Fruit fly (Drosophila melanogaster) whole organism, pupa: ENCODE measurements around the gene CG6225.

Experiments used
- CG10348 ChIP-seq: fragments of 200-800 bp; sonication (Bioruptor generic); IDR thresholded peaks from 2 replicates; pipeline ENCODE4 v1.3.6; 2022; ENCODE audit warnings: missing biosample characterization, missing genetic modification characterization
- CG12605 ChIP-seq: fragments of 200-800 bp; sonication (Bioruptor generic); IDR thresholded peaks from 2 replicates; pipeline ENCODE4 v1.3.6; 2022; ENCODE audit warnings: missing biosample characterization, missing genetic modification characterization
- CG13204 ChIP-seq: fragments of 200-800 bp; sonication (Bioruptor generic); optimal IDR thresholded peaks from 2 replicates; lab custom pipeline; 2018; ENCODE audit warnings: missing biosample characterization, mild to moderate bottlenecking, missing genetic modification characterization, moderate library complexity
- CG14655 ChIP-seq: fragments of 200-800 bp; sonication (Bioruptor generic); optimal IDR thresholded peaks from 3 replicates; lab custom pipeline; 2017; ENCODE audit warnings: mild to moderate bottlenecking, missing biosample characterization, missing genetic modification reagents, missing genetic modification characterization
- CG15710 ChIP-seq: fragments of 200-800 bp; sonication (Bioruptor generic); optimal IDR thresholded peaks from 2 replicates; lab custom pipeline; 2018; ENCODE audit warnings: missing biosample characterization, mild to moderate bottlenecking, missing genetic modification characterization, moderate library complexity
- CG17806 ChIP-seq: fragments of 200-800 bp; sonication (Bioruptor generic); optimal IDR thresholded peaks from 2 replicates; lab custom pipeline; 2018; ENCODE audit warnings: missing biosample characterization, mild to moderate bottlenecking, missing genetic modification characterization, moderate library complexity
- CG32121 ChIP-seq: fragments of 200-800 bp; sonication (Bioruptor generic); IDR thresholded peaks from 2 replicates; pipeline ENCODE4 v1.3.6; 2022; ENCODE audit warnings: missing biosample characterization, missing genetic modification characterization
- CG34367 ChIP-seq: fragments of 200-800 bp; sonication (Bioruptor generic); optimal IDR thresholded peaks from 2 replicates; lab custom pipeline; 2018; ENCODE audit warnings: missing biosample characterization, mild to moderate bottlenecking, missing genetic modification characterization
- CG4496 ChIP-seq: fragments of 200-800 bp; sonication (Bioruptor generic); IDR thresholded peaks from 3 replicates; pipeline ENCODE4 v1.3.6; 2022; ENCODE audit warnings: missing biosample characterization, missing genetic modification characterization
- CG8159 ChIP-seq: fragments of 200-800 bp; sonication (Bioruptor generic); optimal IDR thresholded peaks from 3 replicates; lab custom pipeline; 2018; ENCODE audit warnings: missing biosample characterization, mild to moderate bottlenecking, missing genetic modification characterization, moderate library complexity
- CG8301 ChIP-seq: fragments of 200-800 bp; sonication (Bioruptor generic); optimal IDR thresholded peaks from 2 replicates; lab custom pipeline; 2018; ENCODE audit warnings: missing biosample characterization, mild to moderate bottlenecking, missing genetic modification characterization
- CG9948 ChIP-seq: fragments of 200-800 bp; sonication (Bioruptor generic); optimal IDR thresholded peaks from 2 replicates; lab custom pipeline; 2018; ENCODE audit warnings: missing biosample characterization, mild to moderate bottlenecking, missing genetic modification characterization, moderate library complexity
- D1 ChIP-seq: fragments of 200-800 bp; sonication (Bioruptor generic); optimal IDR thresholded peaks from 2 replicates; lab custom pipeline; 2018; ENCODE audit warnings: missing biosample characterization, mild to moderate bottlenecking, missing genetic modification characterization, moderate library complexity
- EcR ChIP-seq: fragments of 200-800 bp; sonication (Bioruptor generic); optimal IDR thresholded peaks from 3 replicates; lab custom pipeline; 2019; ENCODE audit warnings: missing biosample characterization, missing genetic modification characterization, mild to moderate bottlenecking, moderate library complexity, missing genetic modification reagents
- Ets98B ChIP-seq: fragments of 200-800 bp; sonication (Bioruptor generic); IDR thresholded peaks from 2 replicates; pipeline ENCODE4 v1.3.6; 2022; ENCODE audit warnings: missing biosample characterization, missing genetic modification characterization
- Pif1A ChIP-seq: fragments of 200-800 bp; sonication (Bioruptor generic); optimal IDR thresholded peaks from 3 replicates; lab custom pipeline; 2016; ENCODE audit warnings: missing biosample characterization, missing genetic modification characterization
- Pif1B ChIP-seq: fragments of 200-800 bp; sonication (Bioruptor generic); optimal IDR thresholded peaks from 3 replicates; lab custom pipeline; 2016; ENCODE audit warnings: missing biosample characterization, missing genetic modification characterization
- Snoo ChIP-seq: fragments of 200-800 bp; sonication (Bioruptor generic); optimal IDR thresholded peaks from 3 replicates; lab custom pipeline; 2017; ENCODE audit warnings: missing biosample characterization, mild to moderate bottlenecking, missing genetic modification characterization, inconsistent platforms
- fd96Ca ChIP-seq: fragments of 200-800 bp; sonication (Bioruptor generic); IDR thresholded peaks from 3 replicates; pipeline ENCODE4 v1.3.6; 2022; ENCODE audit warnings: missing biosample characterization, missing genetic modification characterization
- gl ChIP-seq: fragments of 200-800 bp; sonication (Bioruptor generic); optimal IDR thresholded peaks from 2 replicates; lab custom pipeline; 2018; ENCODE audit warnings: missing biosample characterization, mild to moderate bottlenecking, missing genetic modification characterization
- rn ChIP-seq: fragments of 200-800 bp; sonication (Bioruptor generic); IDR thresholded peaks from 2 replicates; pipeline ENCODE4 v1.3.6; 2022; ENCODE audit warnings: missing biosample characterization, missing genetic modification characterization

The CG6225 gene

dm6 chr3R:12636240-12636639 lies 18.1 kb upstream of the CG6225 start, which contains the start of gene CG11600:
TSS of gene CG11600 (plus strand) at chr3R:12636540.
- no peak for TF ChIP-seq CG34367 (tag; lab: Kevin White, UChicago)
- TF ChIP-seq Pif1B (GFP tag; lab: Kevin White, UChicago), result no peak
- no peak for TF ChIP-seq CG32121 (GFP tag; lab: Robert Waterston, UW)
- no peak for TF ChIP-seq CG10348 (GFP tag; lab: Robert Waterston, UW)
- no peak for TF ChIP-seq Ets98B (GFP tag; lab: Robert Waterston, UW)
- no peak for TF ChIP-seq CG17806
- no peak for TF ChIP-seq CG13204
- TF ChIP-seq CG8301 (tag; lab: Kevin White, UChicago), result no peak

dm6 chr3R:12637961-12638531 lies 16.3 kb upstream of the CG6225 start, which contains the start of gene CG11608:
TSS of gene CG11608 (plus strand) at chr3R:12638481.
- TF ChIP-seq CG15710, result no peak
- no peak for TF ChIP-seq CG4496 (GFP tag; lab: Robert Waterston, UW)
- TF ChIP-seq CG17806, result no peak
- no peak for TF ChIP-seq CG32121 (GFP tag; lab: Robert Waterston, UW)
- TF ChIP-seq CG14655, result no peak
- no peak for TF ChIP-seq EcR (GFP tag; lab: Kevin White, UChicago)
- TF ChIP-seq gl (tag; lab: Kevin White, UChicago), result no peak
- no peak for TF ChIP-seq CG8159
- no peak for TF ChIP-seq Ets98B (GFP tag; lab: Robert Waterston, UW)
- no peak for TF ChIP-seq CG34367 (tag; lab: Kevin White, UChicago)
- TF ChIP-seq Snoo, result no peak
- TF ChIP-seq, all 21 proteins: peak for 0

- no peak for TF ChIP-seq CG8159
These were observed 12.8 kb upstream of the CG6225 start for dm6 chr3R:12641620-12642019.

dm6 chr3R:12642051-12642532 lies 12.3 kb upstream of the CG6225 start, which contains the start of gene CG6753:
TSS of gene CG6753 (minus strand) at chr3R:12642482.
- TF ChIP-seq fd96Ca (no peak), Pif1A (GFP tag; lab: Kevin White, UChicago) (no peak), rn (GFP tag; lab: Robert Waterston, UW) (no peak), gl (tag; lab: Kevin White, UChicago) (no peak), D1 (no peak), EcR (GFP tag; lab: Kevin White, UChicago) (no peak), CG12605 (GFP tag; lab: Robert Waterston, UW) (no peak), Snoo (no peak), CG17806 (no peak), CG10348 (GFP tag; lab: Robert Waterston, UW) (no peak), CG4496 (GFP tag; lab: Robert Waterston, UW) (no peak), CG15710 (no peak), Ets98B (GFP tag; lab: Robert Waterston, UW) (no peak), CG14655 (no peak), Pif1B (GFP tag; lab: Kevin White, UChicago) (no peak), CG8159 (no peak), CG8301 (tag; lab: Kevin White, UChicago) (no peak), CG32121 (GFP tag; lab: Robert Waterston, UW) (no peak)
- TF ChIP-seq, all 21 proteins: peak for 0

dm6 chr3R:12644621-12645310 lies 9.6 kb upstream of the CG6225 start:
- TF ChIP-seq Pif1A (GFP tag; lab: Kevin White, UChicago) (peak; percentile 27), EcR (GFP tag; lab: Kevin White, UChicago) (peak; percentile 61), D1 (no peak), CG10348 (GFP tag; lab: Robert Waterston, UW) (no peak), CG9948 (tag; lab: Kevin White, UChicago) (no peak), CG8159 (peak; percentile 9), CG15710 (no peak)
- TF ChIP-seq, all 21 proteins: peak for 3

- TF ChIP-seq Ets98B (GFP tag; lab: Robert Waterston, UW) (no peak), Snoo (no peak), CG13204 (no peak)
These were observed 8.5 kb upstream of the CG6225 start for dm6 chr3R:12645771-12646317.

dm6 chr3R:12646926-12647325 lies 7.5 kb upstream of the CG6225 start:
- TF ChIP-seq Pif1B (GFP tag; lab: Kevin White, UChicago) (no peak), CG34367 (tag; lab: Kevin White, UChicago) (no peak), CG17806 (no peak), CG12605 (GFP tag; lab: Robert Waterston, UW) (no peak), rn (GFP tag; lab: Robert Waterston, UW) (no peak), Pif1A (GFP tag; lab: Kevin White, UChicago) (no peak), CG9948 (tag; lab: Kevin White, UChicago) (no peak), CG10348 (GFP tag; lab: Robert Waterston, UW) (no peak), CG14655 (no peak), CG32121 (GFP tag; lab: Robert Waterston, UW) (no peak), fd96Ca (no peak), CG8159 (no peak), EcR (GFP tag; lab: Kevin White, UChicago) (no peak), CG13204 (no peak), Snoo (no peak), CG15710 (no peak), CG4496 (GFP tag; lab: Robert Waterston, UW) (no peak), CG8301 (tag; lab: Kevin White, UChicago) (no peak), gl (tag; lab: Kevin White, UChicago) (no peak)
